Worm (Caenorhabditis elegans) whole organism, late embryonic: Measurements from ENCODE around the gene F22B3.8.

Experiments
- K09A11.1 ChIP-seq: sonication (generic microtip); optimal IDR thresholded peaks from 2 replicates; lab custom pipeline; 2017; ENCODE audit warnings: antibody characterized with exemption, mild to moderate bottlenecking, missing genetic modification characterization, missing compliant biosample characterization; ENCODE audit not compliant: insufficient read depth
- pat-9 ChIP-seq: fragments of 200-800 bp; sonication (Bioruptor generic); optimal IDR thresholded peaks from 2 replicates; lab custom pipeline; 2018; ENCODE audit warnings: mild to moderate bottlenecking, missing genetic modification characterization, moderate library complexity, missing compliant biosample characterization
- pha-4 ChIP-seq: fragments of 150-350 bp; optimal IDR thresholded peaks from 2 replicates; lab custom pipeline; 2018; ENCODE audit warnings: missing biosample characterization, missing genetic modification reagents, missing genetic modification characterization

- no peak for TF ChIP-seq pat-9
- TF ChIP-seq K09A11.1 (tag; lab: Kevin White, UChicago) = no peak
- no peak for TF ChIP-seq pha-4 (tag; lab: Kevin White, UChicago)
Measured at ce11 chrIV:11421696-11422095, 3.0 kb downstream of the F22B3.8 start, which contains the start of gene F22B3.7.
